Fruit fly (Drosophila melanogaster) whole organism: ENCODE data around the gene opm.

Experiments used
- CG8478 ChIP-seq: fragments of >200 bp; optimal IDR thresholded peaks from 2 replicates; lab custom pipeline; 2018; ENCODE audit warnings: inconsistent platforms
- Dll ChIP-seq: fragments of >200 bp; optimal IDR thresholded peaks from 2 replicates; lab custom pipeline; 2017
- EcR ChIP-seq, 2 experiments: fragments of >200 bp; optimal IDR thresholded peaks; 2 replicates each; lab custom pipeline; 2017; ENCODE audit warnings: missing biosample characterization in 2 of 2, missing genetic modification characterization in 2 of 2, missing genetic modification reagents in 2 of 2
- pan ChIP-seq: fragments of >200 bp; optimal IDR thresholded peaks from 2 replicates; lab custom pipeline; 2017
- psq ChIP-seq: fragments of >200 bp; optimal IDR thresholded peaks from 2 replicates; lab custom pipeline; 2017
- usp ChIP-seq: fragments of >200 bp; optimal IDR thresholded peaks from 2 replicates; lab custom pipeline; 2017; ENCODE audit warnings: missing biosample characterization, missing genetic modification characterization, mixed read lengths

opm gene

dm6 chrX:15062619-15063018 is 3.6 kb downstream of the opm start:
- TF ChIP-seq psq (lab: Kevin White, UChicago), result no peak

dm6 chrX:15048713-15049112 is 17.5 kb downstream of the opm start:
- no peak for TF ChIP-seq CG8478 (lab: Kevin White, UChicago)
- no peak for TF ChIP-seq psq (lab: Kevin White, UChicago)
- no peak for TF ChIP-seq EcR (GFP tag; optimal IDR thresholded peaks at IDR 0.05; lab: Kevin White, UChicago)
- no peak for TF ChIP-seq Dll (lab: Kevin White, UChicago)
- no peak for TF ChIP-seq usp
- no peak for TF ChIP-seq pan

dm6 chrX:15045608-15046007 is 20.6 kb downstream of the opm start:
- TF ChIP-seq usp, result no peak
- no peak for TF ChIP-seq CG8478 (lab: Kevin White, UChicago)
- TF ChIP-seq psq (lab: Kevin White, UChicago), result no peak
- no peak for TF ChIP-seq pan
- TF ChIP-seq EcR (GFP tag; optimal IDR thresholded peaks at IDR 0.05; lab: Kevin White, UChicago), result no peak
- no peak for TF ChIP-seq Dll (lab: Kevin White, UChicago)

dm6 chrX:15043700-15044225 is 22.5 kb downstream of the opm start, which contains the start of gene CG5541:
CG5541 (plus strand) TSS chrX:15044123.
- no peak for TF ChIP-seq EcR (GFP tag; optimal IDR thresholded peaks at IDR 0.05; lab: Kevin White, UChicago)
- no peak for TF ChIP-seq pan
- TF ChIP-seq Dll (lab: Kevin White, UChicago), result no peak
- no peak for TF ChIP-seq CG8478 (lab: Kevin White, UChicago)
- no peak for TF ChIP-seq psq (lab: Kevin White, UChicago)
- no peak for TF ChIP-seq usp

dm6 chrX:15043013-15043699 is 23.1 kb downstream of the opm start:
- no peak for TF ChIP-seq usp
- TF ChIP-seq psq (lab: Kevin White, UChicago), result no peak
- TF ChIP-seq CG8478 (lab: Kevin White, UChicago), result no peak
- TF ChIP-seq EcR (GFP tag; optimal IDR thresholded peaks at IDR 0.05; lab: Kevin White, UChicago), result no peak
- TF ChIP-seq pan, result no peak
- no peak for TF ChIP-seq Dll (lab: Kevin White, UChicago)

- TF ChIP-seq CG8478 (lab: Kevin White, UChicago) (no peak), EcR (GFP tag; optimal IDR thresholded peaks at IDR 0.05; lab: Kevin White, UChicago) (no peak), pan (no peak), usp (no peak), Dll (lab: Kevin White, UChicago) (no peak), psq (lab: Kevin White, UChicago) (no peak)
These were observed 23.7 kb downstream of the opm start for dm6 chrX:15042499-15042898.

- no peak for TF ChIP-seq psq (lab: Kevin White, UChicago)
- TF ChIP-seq pan, result no peak
- no peak for TF ChIP-seq EcR (GFP tag; optimal IDR thresholded peaks at IDR 0.05; lab: Kevin White, UChicago)
- no peak for TF ChIP-seq Dll (lab: Kevin White, UChicago)
- no peak for TF ChIP-seq usp
- TF ChIP-seq CG8478 (lab: Kevin White, UChicago), result no peak
These were observed 36.4 kb downstream of the opm start for dm6 chrX:15029864-15030263.

dm6 chrX:15028152-15028551 is 38.1 kb downstream of the opm start:
- TF ChIP-seq EcR (GFP tag; optimal IDR thresholded peaks at IDR 0.05; lab: Kevin White, UChicago) (no peak), pan (no peak), Dll (lab: Kevin White, UChicago) (no peak), psq (lab: Kevin White, UChicago) (no peak), usp (no peak), CG8478 (lab: Kevin White, UChicago) (no peak)

dm6 chrX:15026897-15027296 is 39.3 kb downstream of the opm start:
- TF ChIP-seq usp (no peak), CG8478 (lab: Kevin White, UChicago) (no peak), Dll (lab: Kevin White, UChicago) (no peak), psq (lab: Kevin White, UChicago) (no peak), EcR (GFP tag; optimal IDR thresholded peaks at IDR 0.05; lab: Kevin White, UChicago) (no peak), pan (no peak)

- no peak for TF ChIP-seq usp
- no peak for TF ChIP-seq psq (lab: Kevin White, UChicago)
- TF ChIP-seq CG8478 (lab: Kevin White, UChicago), result no peak
- TF ChIP-seq Dll (lab: Kevin White, UChicago), result no peak
- no peak for TF ChIP-seq EcR (GFP tag; optimal IDR thresholded peaks at IDR 0.05; lab: Kevin White, UChicago)
- TF ChIP-seq pan, result no peak
These were observed 40.5 kb downstream of the opm start for dm6 chrX:15025737-15026136.

- no peak for TF ChIP-seq psq (lab: Kevin White, UChicago)
- TF ChIP-seq Dll (lab: Kevin White, UChicago), result no peak
- no peak for TF ChIP-seq EcR (GFP tag; optimal IDR thresholded peaks at IDR 0.05; lab: Kevin White, UChicago)
- TF ChIP-seq pan, result no peak
- TF ChIP-seq CG8478 (lab: Kevin White, UChicago), result no peak
- no peak for TF ChIP-seq usp
These were observed 41.5 kb downstream of the opm start for dm6 chrX:15024728-15025127.

- no peak for TF ChIP-seq pan
- TF ChIP-seq usp, result no peak
- no peak for TF ChIP-seq EcR (GFP tag; optimal IDR thresholded peaks at IDR 0.05; lab: Kevin White, UChicago)
- no peak for TF ChIP-seq CG8478 (lab: Kevin White, UChicago)
- no peak for TF ChIP-seq psq (lab: Kevin White, UChicago)
- no peak for TF ChIP-seq Dll (lab: Kevin White, UChicago)
These were observed 42.2 kb downstream of the opm start, which contains the start of gene be for dm6 chrX:15023826-15024545. be (plus strand) TSS chrX:15024436.
